Fruit fly (Drosophila melanogaster) whole organism, wandering third instar larva: ENCODE data around the gene CG13894.

Experiments used
- Abd-B ChIP-seq: fragments of >200 bp; optimal IDR thresholded peaks from 2 replicates; lab custom pipeline; 2017; ENCODE audit warnings: missing biosample characterization, missing genetic modification characterization
- CG32264 ChIP-seq: fragments of 200-800 bp; sonication (Bioruptor generic); optimal IDR thresholded peaks from 2 replicates; lab custom pipeline; 2016; ENCODE audit warnings: missing biosample characterization, missing genetic modification characterization
- Dfd ChIP-seq: fragments of >200 bp; optimal IDR thresholded peaks from 2 replicates; lab custom pipeline; 2017; ENCODE audit warnings: missing biosample characterization, missing genetic modification characterization
- GATAd ChIP-seq: sonication (Bioruptor generic); optimal IDR thresholded peaks from 2 replicates; lab custom pipeline; 2016; ENCODE audit warnings: missing biosample characterization, missing genetic modification characterization
- Hr78 ChIP-seq: fragments of >200 bp; optimal IDR thresholded peaks from 2 replicates; lab custom pipeline; 2017; ENCODE audit warnings: missing biosample characterization, missing genetic modification characterization
- Hr83 ChIP-seq: fragments of 200-300 bp; sonication (Bioruptor generic); optimal IDR thresholded peaks from 2 replicates; lab custom pipeline; 2016; ENCODE audit warnings: missing biosample characterization, mild to moderate bottlenecking, missing genetic modification characterization, moderate library complexity; ENCODE audit not compliant: poor library complexity, severe bottlenecking
- Mio ChIP-seq: sonication (Bioruptor generic); optimal IDR thresholded peaks from 2 replicates; lab custom pipeline; 2016; ENCODE audit warnings: missing biosample characterization, missing genetic modification characterization
- N ChIP-seq: fragments of >200 bp; optimal IDR thresholded peaks from 2 replicates; lab custom pipeline; 2018; ENCODE audit warnings: missing biosample characterization, missing external identifiers, missing genetic modification characterization
- br ChIP-seq: fragments of 200-800 bp; sonication (Bioruptor generic); optimal IDR thresholded peaks from 2 replicates; lab custom pipeline; 2016; ENCODE audit warnings: missing biosample characterization, missing genetic modification characterization
- dl ChIP-seq, 2 experiments: fragments of 175-275, 200-275 bp in 1 of 2; fragments of 200-275 bp in 1 of 2; sonication (Bioruptor generic); optimal IDR thresholded peaks; lab custom pipeline; 2018; ENCODE audit warnings: mild to moderate bottlenecking in 2 of 2, missing biosample characterization in 2 of 2, missing genetic modification characterization in 2 of 2, moderate library complexity in 2 of 2; ENCODE audit not compliant: partially characterized antibody in 2 of 2, insufficient read depth in 1 of 2
- h ChIP-seq: fragments of 200-800 bp; sonication (Bioruptor generic); optimal IDR thresholded peaks from 3 replicates; lab custom pipeline; 2016; ENCODE audit warnings: missing biosample characterization, mild to moderate bottlenecking, missing genetic modification characterization
- jim ChIP-seq: fragments of 175-275, 200-325 bp; sonication (Bioruptor generic); optimal IDR thresholded peaks from 2 replicates; lab custom pipeline; 2016; ENCODE audit warnings: missing biosample characterization, mild to moderate bottlenecking, missing genetic modification characterization
- lola ChIP-seq: fragments of >200 bp; optimal IDR thresholded peaks from 2 replicates; lab custom pipeline; 2017; ENCODE audit warnings: missing biosample characterization, missing genetic modification characterization
- pan ChIP-seq: fragments of >200 bp; optimal IDR thresholded peaks from 2 replicates; lab custom pipeline; 2017

DNA sequence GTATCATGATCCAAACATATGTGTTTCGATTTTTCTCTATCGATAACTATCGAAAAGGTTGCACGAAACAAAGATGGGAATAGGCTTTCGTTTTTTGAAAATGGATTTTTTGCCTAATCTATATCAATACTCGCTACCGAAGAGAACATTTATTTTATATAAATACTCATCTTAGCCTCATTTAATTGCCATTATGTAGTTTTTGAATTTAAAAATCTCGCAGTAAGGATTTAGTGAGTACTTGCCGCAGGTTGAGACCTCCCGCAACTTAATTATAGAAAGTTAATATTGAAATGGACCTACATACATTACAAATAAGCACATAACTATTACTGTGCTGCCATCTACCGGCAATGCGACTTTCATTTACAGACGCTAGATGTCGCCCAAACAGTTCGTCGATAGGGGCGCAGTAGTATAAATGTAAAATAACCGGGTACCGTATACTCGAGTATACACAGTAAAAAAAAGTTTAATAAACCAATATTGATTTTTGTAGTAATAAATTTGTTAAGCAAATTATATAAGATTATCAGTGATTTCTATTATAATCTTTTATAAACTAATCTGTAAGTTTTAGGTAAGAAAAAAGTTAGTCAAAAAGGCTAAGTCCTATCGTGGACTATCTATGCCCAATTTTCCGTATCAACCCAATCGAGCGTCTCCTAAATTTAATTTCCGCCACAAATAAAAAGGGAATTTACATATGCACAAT is 13.1 kb upstream of the CG13894 start, which contains the start of gene CG13896:
- no peak for TF ChIP-seq CG32264 (GFP tag; lab: Kevin White, UChicago)
- TF ChIP-seq lola (GFP tag; lab: Kevin White, UChicago) = no peak
- no peak for TF ChIP-seq Dfd (GFP tag; lab: Kevin White, UChicago)
- peak; percentile 86 for TF ChIP-seq br (GFP tag; lab: Kevin White, UChicago)
- no peak for TF ChIP-seq Abd-B (GFP tag; lab: Kevin White, UChicago)
- peak; percentile 98 for TF ChIP-seq Hr83 (GFP tag; lab: Kevin White, UChicago)
- no peak for TF ChIP-seq Hr78
- peak; percentile 89 for TF ChIP-seq h (GFP tag; lab: Kevin White, UChicago)
- TF ChIP-seq GATAd = peak; percentile 72
- TF ChIP-seq jim (GFP tag; lab: Kevin White, UChicago) = peak; percentile 86
- no peak for TF ChIP-seq pan (lab: Kevin White, UChicago)
- peak; percentile 56 for TF ChIP-seq Mio (GFP tag; lab: Kevin White, UChicago)
- no peak for TF ChIP-seq N (GFP tag; lab: Kevin White, UChicago)
- TF ChIP-seq dl (GFP tag; optimal IDR thresholded peaks at IDR 0.05; lab: Kevin White, UChicago; ENCODE audit: insufficient read depth in 1 of 2, partially characterized antibody in 2 of 2) = no peak
